Fruit fly (Drosophila melanogaster): ENCODE results near the gene Tak1.

Tak1 gene

dm6 chrX:20502252-20502651, 22.5 kb downstream of the Tak1 start (continued):
- TF ChIP-seq CG11504 (tag; optimal IDR thresholded peaks at IDR 0.05) (no peak), CG11456 (GFP tag; IDR thresholded peaks at IDR 0.05) (no peak), wor (GFP tag; IDR thresholded peaks at IDR 0.05) (no peak), CG9876 (GFP tag; optimal IDR thresholded peaks at IDR 0.05) (no peak), onecut (GFP tag; IDR thresholded peaks at IDR 0.05) (peak; percentile 94), Med (GFP tag) (peak; percentile 63), cwo (GFP tag; optimal IDR thresholded peaks at IDR 0.05) (no peak), CG13296 (GFP tag; optimal IDR thresholded peaks at IDR 0.05) (no peak), CG31224 (GFP tag; IDR thresholded peaks at IDR 0.05) (no peak), ems (GFP tag; optimal IDR thresholded peaks at IDR 0.05) (no peak)

DNA sequence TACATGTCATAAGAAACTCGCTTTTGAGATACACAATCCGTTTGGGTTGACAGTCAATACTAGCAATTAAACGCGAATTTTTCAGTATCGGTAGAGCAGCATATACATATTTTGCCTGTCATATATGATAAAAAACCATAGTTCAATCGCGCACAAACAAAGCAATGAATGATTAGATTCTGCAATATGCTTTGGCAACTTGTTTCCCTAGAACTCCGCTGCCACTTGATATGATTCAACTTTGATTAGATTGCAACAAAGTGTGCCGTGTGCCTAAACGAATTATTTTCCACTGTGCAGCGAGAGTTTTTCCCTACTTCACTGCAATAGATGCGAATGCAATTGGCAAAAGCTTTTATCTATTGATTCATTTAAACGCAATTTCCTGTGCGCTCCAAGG, 23.1 kb downstream of the Tak1 start:
- no peak for TF ChIP-seq prd (optimal IDR thresholded peaks at IDR 0.05)
- no peak for TF ChIP-seq prd (GFP tag; IDR thresholded peaks at IDR 0.05)
- TF ChIP-seq Six4 (GFP tag; optimal IDR thresholded peaks at IDR 0.05) = no peak
- no peak for TF ChIP-seq CG16813 (GFP tag; IDR thresholded peaks at IDR 0.05; ENCODE audit: partially characterized antibody)
- peak in 1 of 2 experiments; percentile 7 for TF ChIP-seq eve (GFP tag; optimal IDR thresholded peaks at IDR 0.05)
- 0 out of 3 replicates have a peak, but pooled peaks have one; percentile 2 for TF ChIP-seq B-H1 (GFP tag; IDR thresholded peaks at IDR 0.05)
- TF ChIP-seq gfzf (GFP tag; optimal IDR thresholded peaks at IDR 0.05) = no peak
- TF ChIP-seq Ets97D (GFP tag; optimal IDR thresholded peaks at IDR 0.05) = no peak
- no peak for TF ChIP-seq Hmx (GFP tag; optimal IDR thresholded peaks at IDR 0.05)
- TF ChIP-seq disco-r (GFP tag; optimal IDR thresholded peaks at IDR 0.05) = no peak

DNA sequence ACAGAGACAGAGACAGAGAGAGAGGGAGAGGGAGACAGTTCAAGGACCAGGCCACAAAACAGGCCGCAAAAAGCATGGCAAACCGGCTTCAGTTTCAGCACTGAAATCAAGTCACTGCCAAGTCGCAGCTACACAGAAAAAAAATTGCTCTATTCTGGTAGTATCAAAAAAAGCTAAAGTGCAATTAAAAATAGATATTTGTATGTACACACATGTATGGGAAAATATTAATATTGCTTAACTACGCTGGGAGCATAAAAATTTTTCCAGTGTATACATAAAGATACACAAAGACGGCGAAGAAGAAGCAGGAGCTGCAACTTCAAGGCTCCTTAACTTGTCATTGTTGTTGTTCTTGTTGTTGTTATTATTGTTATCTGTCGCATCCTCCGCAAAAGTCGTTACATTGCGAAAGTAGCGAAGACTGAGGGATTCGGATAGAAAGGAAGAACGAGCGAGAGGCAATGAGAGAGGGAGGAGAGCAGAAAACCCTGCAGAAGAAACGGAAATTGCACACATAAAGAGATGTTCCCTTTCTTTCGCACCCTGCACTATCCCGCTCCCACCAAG, 23.6 kb downstream of the Tak1 start:
- TF ChIP-seq CG11398 (GFP tag; optimal IDR thresholded peaks at IDR 0.05) (no peak), zf30C (GFP tag; optimal IDR thresholded peaks at IDR 0.05) (no peak), Oaz (GFP tag; IDR thresholded peaks at IDR 0.05) (no peak), CG5245 (GFP tag; optimal IDR thresholded peaks at IDR 0.05) (no peak), Sox100B (GFP tag; optimal IDR thresholded peaks at IDR 0.05) (no peak), so (GFP tag; IDR thresholded peaks at IDR 0.05) (no peak), Ets65A (GFP tag) (peak; percentile 87), lbe (GFP tag; optimal IDR thresholded peaks at IDR 0.05) (peak; percentile 89), CG2202 (tag; optimal IDR thresholded peaks at IDR 0.05) (no peak), run (tag; optimal IDR thresholded peaks at IDR 0.05) (no peak), Dref (GFP tag; IDR thresholded peaks at IDR 0.05) (no peak), hkb (optimal IDR thresholded peaks at IDR 0.05) (no peak), hkb (GFP tag; IDR thresholded peaks at IDR 0.05) (peak; percentile 39; the same call in 1 of the 2 replicates), ash1 (GFP tag; optimal IDR thresholded peaks at IDR 0.05) (no peak), Six4 (GFP tag; optimal IDR thresholded peaks at IDR 0.05) (no peak), Fer2 (tag; optimal IDR thresholded peaks at IDR 0.05) (no peak), Hsf (GFP tag; optimal IDR thresholded peaks at IDR 0.05) (peak; percentile 36), CG30020 (tag; optimal IDR thresholded peaks at IDR 0.05) (no peak), CkIIα-i1 (GFP tag; IDR thresholded peaks at IDR 0.05) (no peak), bsh (GFP tag; optimal IDR thresholded peaks at IDR 0.05) (peak; percentile 61 to 77), Blimp-1 (GFP tag; optimal IDR thresholded peaks at IDR 0.05) (no peak), cg (GFP tag; optimal IDR thresholded peaks at IDR 0.05) (no peak), Ets97D (GFP tag; optimal IDR thresholded peaks at IDR 0.05) (no peak), Lpt (GFP tag; optimal IDR thresholded peaks at IDR 0.05) (no peak), Dip2 (GFP tag; IDR thresholded peaks at IDR 0.05) (no peak), Neu2 (GFP tag; optimal IDR thresholded peaks at IDR 0.05; ENCODE audit: borderline replicate concordance) (no peak), pum (GFP tag; optimal IDR thresholded peaks at IDR 0.05) (peak; percentile 26), CG17568 (GFP tag; optimal IDR thresholded peaks at IDR 0.05) (no peak), Ptx1 (GFP tag; IDR thresholded peaks at IDR 0.05) (peak; percentile 54), ranshi (GFP tag; IDR thresholded peaks at IDR 0.05) (no peak), CG12942 (GFP tag; optimal IDR thresholded peaks at IDR 0.05) (no peak), unc-4 (GFP tag; IDR thresholded peaks at IDR 0.05; ENCODE audit: partially characterized antibody) (no peak)
